ENCODE assay signal across 1 fruit fly cellular context in genomic region chr2L:20758188-20758846, dm6.
TF ChIP-seq lines count a peak whose summit lies in the region.

No protein-coding gene starts in this region.

TF ChIP-seq in whole organism, embryonic, 481 proteins besides CTCF, POLR2A, EP300 and RAD21 (continued from another document):
- TF ChIP-seq MESR4 (GFP tag; optimal IDR thresholded peaks at IDR 0.05; lab: Kevin White, UChicago) (peak; percentile 35), Myb (GFP tag; optimal IDR thresholded peaks at IDR 0.05; lab: Kevin White, UChicago) (peak; percentile 49), sqz (GFP tag; optimal IDR thresholded peaks at IDR 0.05; lab: Kevin White, UChicago) (peak; percentile 61), CG9437 (GFP tag; optimal IDR thresholded peaks at IDR 0.05; lab: Kevin White, UChicago) (peak; percentile 0), CG10543 (GFP tag; optimal IDR thresholded peaks at IDR 0.05; lab: Kevin White, UChicago) (peak; percentile 0), chn (GFP tag; optimal IDR thresholded peaks at IDR 0.05; lab: Kevin White, UChicago) (no peak), CG34376 (GFP tag; optimal IDR thresholded peaks at IDR 0.05; lab: Kevin White, UChicago) (peak; percentile 38), CG4404 (GFP tag; IDR thresholded peaks at IDR 0.05; lab: Robert Waterston, UW) (no peak), CG10979 (tag; optimal IDR thresholded peaks at IDR 0.05; lab: Kevin White, UChicago) (no peak), Nf-YA (GFP tag; IDR thresholded peaks at IDR 0.05; lab: Robert Waterston, UW) (no peak), CG1603 (tag; optimal IDR thresholded peaks at IDR 0.05; lab: Kevin White, UChicago) (no peak), sens (GFP tag; lab: Kevin White, UChicago) (peak; percentile 85), pros (GFP tag; optimal IDR thresholded peaks at IDR 0.05; lab: Kevin White, UChicago) (peak; percentile 50), chinmo (GFP tag; IDR thresholded peaks at IDR 0.05; lab: Robert Waterston, UW; ENCODE audit: partially characterized antibody) (peak; percentile 89; the same call in 3 of the 4 replicates), amos (GFP tag; IDR thresholded peaks at IDR 0.05; lab: Robert Waterston, UW; ENCODE audit: partially characterized antibody) (no peak), kah (GFP tag; optimal IDR thresholded peaks at IDR 0.05; lab: Kevin White, UChicago) (peak; percentile 99), slbo (GFP tag; IDR thresholded peaks at IDR 0.05; lab: Robert Waterston, UW) (peak; percentile 25; the same call in 1 of the 2 replicates), zfh1 (GFP tag; IDR thresholded peaks at IDR 0.05; lab: Robert Waterston, UW) (0 out of 3 replicates have a peak, but pooled peaks have one; percentile 9), CoRest (tag; optimal IDR thresholded peaks at IDR 0.05; lab: Kevin White, UChicago) (no peak), Eip74EF (GFP tag; optimal IDR thresholded peaks at IDR 0.05; lab: Kevin White, UChicago) (no peak), Bgb (GFP tag; IDR thresholded peaks at IDR 0.05; lab: Robert Waterston, UW; ENCODE audit: partially characterized antibody) (peak; percentile 44), CG6683 (GFP tag; optimal IDR thresholded peaks at IDR 0.05; lab: Kevin White, UChicago) (no peak), CG7928 (GFP tag; optimal IDR thresholded peaks at IDR 0.05; lab: Kevin White, UChicago) (no peak), CG30020 (tag; optimal IDR thresholded peaks at IDR 0.05; lab: Kevin White, UChicago) (no peak), shn (GFP tag; optimal IDR thresholded peaks at IDR 0.05; lab: Kevin White, UChicago) (no peak), tgo (GFP tag; IDR thresholded peaks at IDR 0.05; lab: Robert Waterston, UW) (no peak), Fer2 (tag; optimal IDR thresholded peaks at IDR 0.05; lab: Kevin White, UChicago) (no peak), CG15479 (GFP tag; optimal IDR thresholded peaks at IDR 0.05; lab: Kevin White, UChicago) (peak; percentile 31), CG13296 (GFP tag; optimal IDR thresholded peaks at IDR 0.05; lab: Kevin White, UChicago) (peak; percentile 16), CkIIα-i1 (GFP tag; IDR thresholded peaks at IDR 0.05; lab: Robert Waterston, UW) (no peak), gro (GFP tag; optimal IDR thresholded peaks at IDR 0.05; lab: Kevin White, UChicago) (peak; percentile 66), CG18262 (tag; optimal IDR thresholded peaks at IDR 0.05; lab: Kevin White, UChicago) (peak; percentile 1), row (GFP tag; IDR thresholded peaks at IDR 0.05; lab: Robert Waterston, UW) (no peak), eve (GFP tag; optimal IDR thresholded peaks at IDR 0.05; lab: Kevin White, UChicago) (no peak), CG10321 (GFP tag; IDR thresholded peaks at IDR 0.05; lab: Robert Waterston, UW) (0 out of 2 replicates have a peak, but pooled peaks have one; percentile 24), jigr1 (GFP tag; IDR thresholded peaks at IDR 0.05; lab: Robert Waterston, UW) (no peak), CG5953 (GFP tag; IDR thresholded peaks at IDR 0.05; lab: Robert Waterston, UW) (no peak), CG11093 (GFP tag; IDR thresholded peaks at IDR 0.05; lab: Robert Waterston, UW) (no peak), Dp (GFP tag; optimal IDR thresholded peaks at IDR 0.05; lab: Kevin White, UChicago) (peak; percentile 4), CG1024 (GFP tag; IDR thresholded peaks at IDR 0.05; lab: Robert Waterston, UW) (0 out of 2 replicates have a peak, but pooled peaks have one; percentile 17), lmd (GFP tag; IDR thresholded peaks at IDR 0.05; lab: Robert Waterston, UW) (0 out of 2 replicates have a peak, but pooled peaks have one; percentile 10), Trl (optimal IDR thresholded peaks at IDR 0.05; lab: Kevin White, UChicago) (peak in 1 of 2 experiments; percentile 31), Trl (GFP tag; optimal IDR thresholded peaks at IDR 0.05; lab: Kevin White, UChicago) (no peak), CG10959 (GFP tag; IDR thresholded peaks at IDR 0.05; lab: Robert Waterston, UW) (no peak), CG32532 (GFP tag; IDR thresholded peaks at IDR 0.05; lab: Robert Waterston, UW) (peak; percentile 26; the same call in 1 of the 2 replicates), CG15601 (tag; optimal IDR thresholded peaks at IDR 0.05; lab: Kevin White, UChicago) (peak; percentile 0), Ptx1 (GFP tag; IDR thresholded peaks at IDR 0.05; lab: Robert Waterston, UW) (0 out of 2 replicates have a peak, but pooled peaks have one; percentile 11), CG1529 (GFP tag; optimal IDR thresholded peaks at IDR 0.05; lab: Kevin White, UChicago) (no peak), ems (GFP tag; optimal IDR thresholded peaks at IDR 0.05; lab: Kevin White, UChicago) (no peak), CG1832 (GFP tag; optimal IDR thresholded peaks at IDR 0.05; lab: Kevin White, UChicago) (peak; percentile 53), CG8388 (GFP tag; optimal IDR thresholded peaks at IDR 0.05; lab: Kevin White, UChicago) (no peak), Rfx (GFP tag; IDR thresholded peaks at IDR 0.05; lab: Robert Waterston, UW) (peak; percentile 36), Dad (GFP tag; optimal IDR thresholded peaks at IDR 0.05; lab: Kevin White, UChicago) (peak; percentile 25)
